Worm (Caenorhabditis elegans): ENCODE data around the gene mrpl-50.

Gene mrpl-50

DNA sequence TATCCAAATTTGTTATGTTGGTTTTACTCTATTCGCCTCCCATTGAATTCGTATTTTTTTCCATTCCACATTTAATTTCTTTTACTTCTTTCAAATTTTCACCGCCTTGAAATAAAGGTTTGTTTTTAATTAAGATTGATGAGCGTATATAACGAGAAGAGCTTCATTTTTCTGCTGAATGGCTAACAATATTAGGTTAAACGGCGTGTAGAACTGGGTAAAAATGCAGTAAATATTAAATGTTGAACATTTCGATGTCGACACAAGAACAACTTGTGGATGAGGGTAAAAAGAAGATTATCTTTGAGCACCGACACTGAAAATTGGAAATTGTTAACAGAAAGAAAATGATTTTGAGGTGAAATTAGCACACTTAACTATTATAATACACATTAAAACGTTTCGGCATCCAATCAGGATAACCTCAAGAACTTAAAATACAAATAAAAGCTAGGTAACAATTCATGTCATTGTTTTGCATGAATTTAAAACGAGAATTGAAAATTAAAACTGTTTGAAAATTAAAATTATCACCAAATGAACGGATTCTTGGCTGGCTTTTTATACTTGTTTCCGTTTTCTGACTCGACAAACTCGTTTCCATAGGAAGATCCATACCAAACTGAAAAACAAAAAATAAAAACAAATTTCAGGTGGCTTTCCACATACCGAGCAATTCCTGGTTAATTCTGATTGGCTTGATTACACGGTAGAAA lies 9.4 kb downstream of the mrpl-50 start:
- TF ChIP-seq F13C5.2 (tag; optimal IDR thresholded peaks at IDR 0.05) (no peak), hmbx-1 (tag; optimal IDR thresholded peaks at IDR 0.05) (no peak), tbx-37 (GFP tag; conservative IDR thresholded peaks at IDR 0.05) (no peak), sea-1 (GFP tag; conservative IDR thresholded peaks at IDR 0.05) (no peak)

DNA sequence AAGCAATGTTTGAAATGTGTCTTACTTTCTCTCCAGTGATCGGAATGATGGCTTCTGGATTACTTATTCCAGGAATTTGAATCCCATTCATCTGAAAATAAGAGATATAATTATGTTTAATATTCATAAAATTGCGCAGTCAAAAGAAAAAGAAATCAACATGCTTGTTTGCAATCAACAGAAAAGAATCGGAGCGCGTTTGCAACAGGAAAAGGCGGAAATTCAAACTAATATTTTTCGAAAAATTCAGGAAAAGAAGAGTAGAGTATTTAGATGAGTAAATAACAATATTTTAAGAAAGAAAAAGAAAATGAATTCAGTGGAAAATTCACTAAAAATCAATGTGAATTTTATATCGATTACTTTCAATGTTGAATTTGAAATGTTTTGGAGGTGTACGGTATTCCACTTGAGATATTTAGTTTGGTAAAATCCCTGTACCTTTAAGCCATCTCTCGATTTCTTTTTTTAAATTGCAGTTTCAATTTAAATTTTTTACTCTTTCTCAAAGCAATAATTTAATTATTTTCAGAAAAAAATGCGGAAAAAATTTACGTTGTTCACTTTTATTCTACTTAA lies 10.8 kb downstream of the mrpl-50 start, which contains the start of the genes set-17 and T21B10.4:
set-17 (minus strand) TSS at position 127 of the 579 bp plus-strand sequence.
T21B10.4 (plus strand) TSS at position 533 of the 579 bp plus-strand sequence.
- TF ChIP-seq scrt-1 (GFP tag; IDR thresholded peaks at IDR 0.05), result no peak
- TF ChIP-seq hmbx-1 (tag; optimal IDR thresholded peaks at IDR 0.05), result no peak
- TF ChIP-seq ets-7 (tag; optimal IDR thresholded peaks at IDR 0.05), result no peak
- TF ChIP-seq flt-1 (GFP tag; IDR thresholded peaks at IDR 0.05), result no peak
- no peak for TF ChIP-seq F13C5.2 (tag; optimal IDR thresholded peaks at IDR 0.05)
- no peak for TF ChIP-seq pes-1 (GFP tag; IDR thresholded peaks at IDR 0.05)
- no peak for TF ChIP-seq sea-1 (GFP tag; conservative IDR thresholded peaks at IDR 0.05)
- no peak for TF ChIP-seq tra-4 (tag; optimal IDR thresholded peaks at IDR 0.05)
- no peak for TF ChIP-seq aly-1 (tag; optimal IDR thresholded peaks at IDR 0.05)
- TF ChIP-seq B0310.2 (tag; optimal IDR thresholded peaks at IDR 0.05), result no peak
- TF ChIP-seq hmg-4 (GFP tag; optimal IDR thresholded peaks at IDR 0.05), result no peak
- no peak for TF ChIP-seq ceh-36 (tag; optimal IDR thresholded peaks at IDR 0.05)
- TF ChIP-seq ceh-13 (GFP tag; optimal IDR thresholded peaks at IDR 0.05), result no peak
- no peak for TF ChIP-seq tbx-37 (GFP tag; conservative IDR thresholded peaks at IDR 0.05)
- TF ChIP-seq hnd-1 (tag; optimal IDR thresholded peaks at IDR 0.05), result no peak

DNA sequence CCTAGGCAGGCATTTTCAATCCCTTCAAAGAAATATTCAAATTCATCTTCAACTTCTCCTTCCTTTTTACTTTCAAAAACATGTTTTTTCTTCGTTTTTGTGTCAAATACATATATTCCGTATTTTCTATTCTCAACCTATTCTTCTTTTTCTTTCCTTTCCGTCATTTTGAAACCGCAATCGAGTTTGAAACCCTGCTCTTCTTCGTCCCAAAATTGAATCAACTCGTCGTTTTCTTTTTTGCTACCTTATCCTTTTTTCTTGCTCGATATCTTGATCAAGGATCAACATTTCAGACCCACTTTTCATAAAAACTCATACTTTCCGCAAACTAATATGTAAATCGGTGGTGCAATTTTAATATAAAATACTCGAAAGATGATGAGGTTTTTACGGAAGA lies 15.5 kb downstream of the mrpl-50 start:
- TF ChIP-seq B0310.2 (tag; optimal IDR thresholded peaks at IDR 0.05), result no peak
- TF ChIP-seq ceh-13 (GFP tag; optimal IDR thresholded peaks at IDR 0.05), result no peak
- TF ChIP-seq hmbx-1 (tag; optimal IDR thresholded peaks at IDR 0.05), result no peak
- no peak for TF ChIP-seq tbx-11 (GFP tag; IDR thresholded peaks at IDR 0.05)
- no peak for TF ChIP-seq hnd-1 (tag; optimal IDR thresholded peaks at IDR 0.05)
- TF ChIP-seq sea-1 (GFP tag; conservative IDR thresholded peaks at IDR 0.05), result no peak
- TF ChIP-seq ceh-36 (tag; optimal IDR thresholded peaks at IDR 0.05), result no peak
- no peak for TF ChIP-seq flt-1 (GFP tag; IDR thresholded peaks at IDR 0.05)
- no peak for TF ChIP-seq tbx-37 (GFP tag; conservative IDR thresholded peaks at IDR 0.05)
- TF ChIP-seq F13C5.2 (tag; optimal IDR thresholded peaks at IDR 0.05), result no peak
- no peak for TF ChIP-seq pes-1 (GFP tag; IDR thresholded peaks at IDR 0.05)
- TF ChIP-seq tra-4 (tag; optimal IDR thresholded peaks at IDR 0.05), result no peak

DNA sequence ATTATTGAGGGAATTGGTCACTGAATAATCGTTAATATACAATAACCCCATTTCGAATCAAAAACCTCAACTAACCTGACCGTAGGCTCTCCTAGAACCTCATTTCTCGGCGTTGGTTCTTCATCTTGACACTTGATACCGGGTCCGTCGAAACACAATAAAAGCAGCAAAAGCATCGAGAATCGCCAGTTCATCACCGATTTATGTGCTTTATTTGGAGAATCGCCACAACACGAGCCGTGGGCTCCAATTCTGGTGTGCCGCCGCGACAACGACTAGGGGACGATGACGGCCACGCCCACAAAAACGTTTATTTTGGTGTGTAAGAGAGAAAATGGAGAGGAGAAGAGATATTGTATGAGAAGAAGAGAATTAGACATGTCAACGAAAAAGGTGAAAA lies 17.8 kb downstream of the mrpl-50 start, which contains the start of gene cutl-15:
cutl-15 (minus strand) TSS at position 298 of the 400 bp plus-strand sequence.
- no peak for TF ChIP-seq aly-1 (tag; optimal IDR thresholded peaks at IDR 0.05)
- no peak for TF ChIP-seq tra-4 (tag; optimal IDR thresholded peaks at IDR 0.05)
- TF ChIP-seq flt-1 (GFP tag; IDR thresholded peaks at IDR 0.05), result no peak
- no peak for TF ChIP-seq hmbx-1 (tag; optimal IDR thresholded peaks at IDR 0.05)
- no peak for TF ChIP-seq ceh-13 (GFP tag; optimal IDR thresholded peaks at IDR 0.05)
- TF ChIP-seq ama-1 (optimal IDR thresholded peaks at IDR 0.05), result no peak
- TF ChIP-seq ceh-36 (tag; optimal IDR thresholded peaks at IDR 0.05), result no peak
- TF ChIP-seq tbx-37 (GFP tag; conservative IDR thresholded peaks at IDR 0.05), result no peak

DNA sequence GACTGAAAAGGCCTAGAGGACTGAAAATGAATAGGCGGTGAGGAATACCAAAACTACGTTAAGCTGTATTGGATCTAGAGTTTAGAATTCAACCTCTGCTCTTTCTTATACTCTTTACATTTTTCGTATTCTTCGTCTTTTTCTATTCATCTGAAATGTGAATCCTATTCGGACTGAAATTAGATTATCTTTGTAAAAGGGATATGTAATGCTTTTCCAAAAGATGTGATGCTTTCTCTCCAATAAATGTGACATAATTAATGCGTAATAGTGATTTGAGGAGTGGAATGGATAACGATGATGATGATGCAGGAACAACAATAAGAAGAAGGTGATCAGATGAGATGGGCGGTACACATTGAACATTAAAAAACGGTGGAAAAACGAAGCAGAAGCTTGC lies 19.0 kb downstream of the mrpl-50 start:
- no peak for TF ChIP-seq ets-7 (tag; optimal IDR thresholded peaks at IDR 0.05)
- no peak for TF ChIP-seq hmg-4 (GFP tag; optimal IDR thresholded peaks at IDR 0.05)
- no peak for TF ChIP-seq flt-1 (GFP tag; IDR thresholded peaks at IDR 0.05)
- no peak for TF ChIP-seq hmbx-1 (tag; optimal IDR thresholded peaks at IDR 0.05)
- TF ChIP-seq hnd-1 (tag; optimal IDR thresholded peaks at IDR 0.05), result no peak
- no peak for TF ChIP-seq ama-1 (optimal IDR thresholded peaks at IDR 0.05)
- no peak for TF ChIP-seq tbx-37 (GFP tag; conservative IDR thresholded peaks at IDR 0.05)
- TF ChIP-seq F13C5.2 (tag; optimal IDR thresholded peaks at IDR 0.05), result no peak
- TF ChIP-seq scrt-1 (GFP tag; IDR thresholded peaks at IDR 0.05), result no peak
- no peak for TF ChIP-seq sea-1 (GFP tag; conservative IDR thresholded peaks at IDR 0.05)
- TF ChIP-seq tra-4 (tag; optimal IDR thresholded peaks at IDR 0.05), result no peak
- no peak for TF ChIP-seq tbx-11 (GFP tag; IDR thresholded peaks at IDR 0.05)
- TF ChIP-seq ceh-13 (GFP tag; optimal IDR thresholded peaks at IDR 0.05), result no peak
- no peak for TF ChIP-seq aly-1 (tag; optimal IDR thresholded peaks at IDR 0.05)
- TF ChIP-seq B0310.2 (tag; optimal IDR thresholded peaks at IDR 0.05), result no peak

DNA sequence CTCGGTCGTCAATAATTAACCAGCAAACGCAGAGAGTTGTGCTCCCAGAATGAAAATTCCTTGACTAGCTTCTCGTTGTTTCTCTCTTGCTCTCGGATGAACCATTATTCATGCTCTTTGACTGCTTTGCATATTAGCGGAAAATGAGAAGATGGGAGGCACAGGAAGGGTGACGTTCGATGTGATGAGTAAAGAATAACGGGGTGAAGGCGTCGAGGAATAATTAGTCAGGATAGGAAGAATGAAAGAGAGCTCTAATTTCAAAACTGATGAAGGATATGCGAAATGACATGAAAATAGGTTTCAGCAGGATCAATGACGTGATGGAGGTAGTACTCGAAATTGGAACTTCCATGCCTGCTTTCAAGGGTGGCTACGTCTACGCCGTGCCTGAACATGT lies 21.6 kb downstream of the mrpl-50 start:
- no peak for TF ChIP-seq scrt-1 (GFP tag; IDR thresholded peaks at IDR 0.05)
- TF ChIP-seq ets-7 (tag; optimal IDR thresholded peaks at IDR 0.05), result no peak
- TF ChIP-seq ceh-13 (GFP tag; optimal IDR thresholded peaks at IDR 0.05), result no peak
- no peak for TF ChIP-seq tbx-11 (GFP tag; IDR thresholded peaks at IDR 0.05)
- no peak for TF ChIP-seq F13C5.2 (tag; optimal IDR thresholded peaks at IDR 0.05)
- no peak for TF ChIP-seq hmg-4 (GFP tag; optimal IDR thresholded peaks at IDR 0.05)
- no peak for TF ChIP-seq hmbx-1 (tag; optimal IDR thresholded peaks at IDR 0.05)
- TF ChIP-seq sea-1 (GFP tag; conservative IDR thresholded peaks at IDR 0.05), result no peak

DNA sequence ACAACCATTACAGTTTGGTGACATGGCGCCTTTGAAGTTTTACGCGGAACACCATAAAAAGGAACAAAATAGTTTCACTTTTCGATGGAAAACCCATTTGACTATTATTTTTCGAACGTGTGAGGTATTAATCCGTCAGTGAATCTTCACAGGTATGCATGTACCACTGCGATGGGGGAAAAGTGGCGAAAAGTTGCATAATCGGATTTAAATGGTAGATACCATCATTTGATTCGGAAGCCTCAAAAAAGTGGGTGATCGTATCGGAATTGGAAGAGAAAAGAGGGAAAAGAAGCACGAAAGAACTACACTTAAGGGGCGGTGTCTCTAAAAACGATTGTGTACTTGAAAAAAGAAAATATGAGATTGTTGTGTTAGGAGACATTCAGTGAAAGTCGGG lies 24.1 kb downstream of the mrpl-50 start:
- TF ChIP-seq hmbx-1 (tag; optimal IDR thresholded peaks at IDR 0.05), result no peak
- TF ChIP-seq B0310.2 (tag; optimal IDR thresholded peaks at IDR 0.05), result no peak
- no peak for TF ChIP-seq tbx-37 (GFP tag; conservative IDR thresholded peaks at IDR 0.05)
- TF ChIP-seq ets-7 (tag; optimal IDR thresholded peaks at IDR 0.05), result no peak
- no peak for TF ChIP-seq pes-1 (GFP tag; IDR thresholded peaks at IDR 0.05)
- TF ChIP-seq hmg-4 (GFP tag; optimal IDR thresholded peaks at IDR 0.05), result no peak
- TF ChIP-seq F13C5.2 (tag; optimal IDR thresholded peaks at IDR 0.05), result no peak
- TF ChIP-seq tra-4 (tag; optimal IDR thresholded peaks at IDR 0.05), result no peak
- no peak for TF ChIP-seq flt-1 (GFP tag; IDR thresholded peaks at IDR 0.05)
- TF ChIP-seq tbx-11 (GFP tag; IDR thresholded peaks at IDR 0.05), result no peak
- no peak for TF ChIP-seq ceh-36 (tag; optimal IDR thresholded peaks at IDR 0.05)
